Fruit fly (Drosophila melanogaster) whole organism, embryonic: ENCODE data around the gene 5-HT7.

Source experiments
- Bdp1 ChIP-seq: fragments of 200-800 bp; sonication (Bioruptor generic); optimal IDR thresholded peaks from 3 replicates; lab custom pipeline; 2016; ENCODE audit warnings: missing biosample characterization, missing genetic modification characterization
- CG10462 ChIP-seq: fragments of 200-800 bp; sonication (Bioruptor generic); optimal IDR thresholded peaks from 2 replicates; lab custom pipeline; 2016; ENCODE audit warnings: missing biosample characterization, missing genetic modification characterization
- CG11085 ChIP-seq: fragments of 200-800 bp; sonication (Bioruptor generic); IDR thresholded peaks from 2 replicates; pipeline ENCODE4 v1.3.6; 2022; ENCODE audit warnings: missing biosample characterization, missing genetic modification characterization
- CG11723 ChIP-seq: fragments of 200-800 bp; sonication (Bioruptor generic); optimal IDR thresholded peaks from 2 replicates; lab custom pipeline; 2017; ENCODE audit warnings: missing biosample characterization, mild to moderate bottlenecking, missing genetic modification characterization
- CG12299 ChIP-seq: fragments of 200-800 bp; sonication (Bioruptor generic); optimal IDR thresholded peaks from 2 replicates; lab custom pipeline; 2018; ENCODE audit warnings: missing biosample characterization, mild to moderate bottlenecking, missing genetic modification characterization
- CG12659 ChIP-seq: fragments of 200-800 bp; sonication (Bioruptor generic); optimal IDR thresholded peaks from 3 replicates; lab custom pipeline; 2017; ENCODE audit warnings: mild to moderate bottlenecking, missing biosample characterization, missing genetic modification reagents, missing genetic modification characterization
- CG12744 ChIP-seq: fragments of 200-800 bp; sonication (Bioruptor generic); optimal IDR thresholded peaks from 2 replicates; lab custom pipeline; 2016; ENCODE audit warnings: missing biosample characterization, missing genetic modification characterization
- CG14710 ChIP-seq: fragments of 200-800 bp; sonication (Bioruptor generic); optimal IDR thresholded peaks from 3 replicates; lab custom pipeline; 2019; ENCODE audit warnings: missing biosample characterization, mild to moderate bottlenecking, missing genetic modification characterization, moderate library complexity
- CG15011 ChIP-seq: fragments of 200-800 bp; sonication (Bioruptor generic); optimal IDR thresholded peaks from 3 replicates; lab custom pipeline; 2018; ENCODE audit warnings: missing biosample characterization, mild to moderate bottlenecking, missing genetic modification characterization
- CG16815 ChIP-seq: fragments of 200-800 bp; sonication (Bioruptor generic); optimal IDR thresholded peaks from 3 replicates; lab custom pipeline; 2017; ENCODE audit warnings: missing biosample characterization, mild to moderate bottlenecking, missing genetic modification characterization
- CG17385 ChIP-seq: fragments of 200-800 bp; sonication (Bioruptor generic); optimal IDR thresholded peaks from 3 replicates; lab custom pipeline; 2018; ENCODE audit warnings: missing biosample characterization, mild to moderate bottlenecking, missing genetic modification characterization
- CG2889 ChIP-seq: fragments of 200-800 bp; sonication (Bioruptor generic); IDR thresholded peaks from 3 replicates; pipeline ENCODE4 v1.3.6; 2022; ENCODE audit warnings: missing biosample characterization, missing genetic modification characterization
- CG31365 ChIP-seq: fragments of 200-800 bp; sonication (Bioruptor generic); optimal IDR thresholded peaks from 2 replicates; lab custom pipeline; 2018; ENCODE audit warnings: missing biosample characterization, mild to moderate bottlenecking, missing genetic modification characterization
- CG32532 ChIP-seq: fragments of 200-800 bp; sonication (Bioruptor generic); IDR thresholded peaks from 2 replicates; pipeline ENCODE4 v1.3.6; 2022; ENCODE audit warnings: missing biosample characterization, missing genetic modification characterization
- CG32767 ChIP-seq: fragments of 200-800 bp; sonication (Bioruptor generic); IDR thresholded peaks from 2 replicates; pipeline ENCODE4 v1.3.6; 2022; ENCODE audit warnings: missing biosample characterization, missing genetic modification characterization
- CG34376 ChIP-seq: fragments of 200-800 bp; sonication (Bioruptor generic); optimal IDR thresholded peaks from 2 replicates; lab custom pipeline; 2018; ENCODE audit warnings: missing biosample characterization, mild to moderate bottlenecking, missing genetic modification characterization
- CG42726 ChIP-seq: fragments of 200-800 bp; sonication (Bioruptor generic); IDR thresholded peaks from 2 replicates; pipeline ENCODE4 v1.3.6; 2022; ENCODE audit warnings: missing biosample characterization, missing genetic modification characterization; ENCODE audit not compliant: partially characterized antibody
- CG6254 ChIP-seq: fragments of 200-800 bp; sonication (Bioruptor generic); optimal IDR thresholded peaks from 3 replicates; lab custom pipeline; 2017; ENCODE audit warnings: mild to moderate bottlenecking, missing biosample characterization, missing genetic modification reagents, missing genetic modification characterization
- CG6854 ChIP-seq: fragments of 200-800 bp; sonication (Bioruptor generic); optimal IDR thresholded peaks from 3 replicates; lab custom pipeline; 2017; ENCODE audit warnings: missing biosample characterization, mild to moderate bottlenecking, missing genetic modification characterization
- CG8359 ChIP-seq: fragments of 200-800 bp; sonication (Bioruptor generic); optimal IDR thresholded peaks from 2 replicates; lab custom pipeline; 2017; ENCODE audit warnings: missing biosample characterization, mild to moderate bottlenecking, missing genetic modification characterization, borderline replicate concordance
- CG8944 ChIP-seq: fragments of 200-800 bp; sonication (Bioruptor generic); optimal IDR thresholded peaks from 3 replicates; lab custom pipeline; 2016; ENCODE audit warnings: missing biosample characterization, missing genetic modification characterization
- CG9215 ChIP-seq: fragments of 200-800 bp; sonication (Bioruptor generic); IDR thresholded peaks from 2 replicates; pipeline ENCODE4 v1.3.6; 2022; ENCODE audit warnings: missing biosample characterization, missing genetic modification characterization
- CTCF ChIP-seq: fragments of 200-800 bp; sonication (Bioruptor generic); optimal IDR thresholded peaks from 2 replicates; lab custom pipeline; 2017; ENCODE audit warnings: missing biosample characterization, mild to moderate bottlenecking, missing genetic modification characterization, moderate library complexity
- Dek ChIP-seq: fragments of 200-800 bp; sonication (Bioruptor generic); optimal IDR thresholded peaks from 3 replicates; lab custom pipeline; 2019; ENCODE audit warnings: missing biosample characterization, mild to moderate bottlenecking, missing genetic modification characterization, moderate library complexity
- HmgZ ChIP-seq: fragments of 200-800 bp; sonication (Bioruptor generic); optimal IDR thresholded peaks from 2 replicates; lab custom pipeline; 2018; ENCODE audit warnings: missing biosample characterization, mild to moderate bottlenecking, missing genetic modification characterization
- Hmx ChIP-seq: fragments of 200-800 bp; sonication (Bioruptor generic); optimal IDR thresholded peaks from 2 replicates; lab custom pipeline; 2016; ENCODE audit warnings: missing biosample characterization, missing genetic modification characterization
- Hr78 ChIP-seq, 2 experiments: fragments of 200-800 bp in 1 of 2; fragments of >200 bp in 1 of 2; sonication (Bioruptor generic) in 1 of 2; optimal IDR thresholded peaks; 2 replicates each; lab custom pipeline; 2017 to 2019; ENCODE audit warnings: missing biosample characterization in 2 of 2, missing genetic modification characterization in 2 of 2, mild to moderate bottlenecking in 1 of 2, moderate library complexity in 1 of 2
- Lhr ChIP-seq: fragments of 200-800 bp; sonication (Bioruptor generic); optimal IDR thresholded peaks from 3 replicates; lab custom pipeline; 2017; ENCODE audit warnings: mild to moderate bottlenecking, missing biosample characterization, missing genetic modification reagents, missing genetic modification characterization
- MBD-R2 ChIP-seq: fragments of 200-800 bp; sonication (Bioruptor generic); IDR thresholded peaks from 2 replicates; pipeline ENCODE4 v1.3.6; 2022; ENCODE audit warnings: missing biosample characterization, missing genetic modification characterization
- NC2α ChIP-seq: fragments of 200-800 bp; sonication (Bioruptor generic); optimal IDR thresholded peaks from 2 replicates; lab custom pipeline; 2016; ENCODE audit warnings: missing biosample characterization, missing genetic modification characterization
- NFAT ChIP-seq: fragments of 200-800 bp; sonication (Bioruptor generic); IDR thresholded peaks from 2 replicates; pipeline ENCODE4 v1.3.6; 2022; ENCODE audit warnings: missing biosample characterization, missing genetic modification characterization
- NfI ChIP-seq: fragments of 200-800 bp; sonication (Bioruptor generic); optimal IDR thresholded peaks from 3 replicates; lab custom pipeline; 2018; ENCODE audit warnings: missing biosample characterization, mild to moderate bottlenecking, missing genetic modification characterization, moderate library complexity
- Optix ChIP-seq: fragments of 200-800 bp; sonication (Bioruptor generic); IDR thresholded peaks from 3 replicates; pipeline ENCODE4 v1.3.6; 2022; ENCODE audit warnings: missing biosample characterization, missing genetic modification characterization
- Ravus ChIP-seq: fragments of 200-800 bp; sonication (Bioruptor generic); IDR thresholded peaks from 2 replicates; pipeline ENCODE4 v1.3.6; 2022; ENCODE audit warnings: missing biosample characterization, missing genetic modification characterization
- Sin3A ChIP-seq: fragments of >200 bp; optimal IDR thresholded peaks from 2 replicates; lab custom pipeline; 2018
- br ChIP-seq: fragments of >200 bp; optimal IDR thresholded peaks from 2 replicates; lab custom pipeline; 2017
- cad ChIP-seq: fragments of >200 bp; optimal IDR thresholded peaks from 2 replicates; lab custom pipeline; 2017; ENCODE audit warnings: missing biosample characterization, missing genetic modification characterization
- corto ChIP-seq: fragments of 200-800 bp; sonication (Bioruptor generic); optimal IDR thresholded peaks from 2 replicates; lab custom pipeline; 2016; ENCODE audit warnings: missing biosample characterization, mild to moderate bottlenecking, missing genetic modification characterization, moderate library complexity
- da ChIP-seq: fragments of 200-800 bp; sonication (Bioruptor generic); optimal IDR thresholded peaks from 2 replicates; lab custom pipeline; 2016; ENCODE audit warnings: missing biosample characterization, missing genetic modification characterization
- dmrt11E ChIP-seq: fragments of 200-800 bp; sonication (Bioruptor generic); optimal IDR thresholded peaks from 3 replicates; lab custom pipeline; 2018; ENCODE audit warnings: missing biosample characterization, mild to moderate bottlenecking, missing genetic modification characterization, moderate library complexity
- en ChIP-seq: fragments of 200-800 bp; sonication (Bioruptor generic); optimal IDR thresholded peaks from 2 replicates; lab custom pipeline; 2016; ENCODE audit warnings: missing biosample characterization, missing genetic modification characterization
- fd96Cb ChIP-seq: fragments of 200-800 bp; sonication (Bioruptor generic); optimal IDR thresholded peaks from 2 replicates; lab custom pipeline; 2018; ENCODE audit warnings: missing biosample characterization, mild to moderate bottlenecking, missing genetic modification characterization, moderate library complexity
- gem ChIP-seq: fragments of 200-800 bp; sonication (Bioruptor generic); optimal IDR thresholded peaks from 2 replicates; lab custom pipeline; 2019; ENCODE audit warnings: missing biosample characterization, mild to moderate bottlenecking, missing genetic modification characterization, moderate library complexity
- inv ChIP-seq: fragments of 200-800 bp; sonication (Bioruptor generic); IDR thresholded peaks from 2 replicates; pipeline ENCODE4 v1.3.6; 2022; ENCODE audit warnings: missing biosample characterization, missing genetic modification characterization; ENCODE audit not compliant: partially characterized antibody
- knrl ChIP-seq: fragments of 200-800 bp; sonication (Bioruptor generic); IDR thresholded peaks from 3 replicates; pipeline ENCODE4 v1.3.6; 2022; ENCODE audit warnings: missing biosample characterization, missing genetic modification characterization; ENCODE audit not compliant: partially characterized antibody
- pan ChIP-seq, 4 experiments: fragments of >200 bp in 3 of 4; fragments of 200-800 bp in 1 of 4; sonication (Bioruptor generic) in 1 of 4; optimal IDR thresholded peaks in 3 of 4; IDR thresholded peaks in 1 of 4; 2 replicates each; pipeline versions ENCODE4 v1.3.6 to Lab custom; 2017 to 2022; ENCODE audit warnings: missing biosample characterization in 2 of 4, missing genetic modification characterization in 2 of 4, mixed read lengths in 1 of 4
- pfk ChIP-seq: fragments of 200-800 bp; sonication (Bioruptor generic); optimal IDR thresholded peaks from 2 replicates; lab custom pipeline; 2018; ENCODE audit warnings: missing biosample characterization, mild to moderate bottlenecking, missing genetic modification characterization, moderate library complexity
- phol ChIP-seq: fragments of 200-800 bp; sonication (Bioruptor generic); optimal IDR thresholded peaks from 3 replicates; lab custom pipeline; 2018; ENCODE audit warnings: missing biosample characterization, mild to moderate bottlenecking, missing genetic modification characterization, moderate library complexity
- pros ChIP-seq: fragments of 200-800 bp; sonication (Bioruptor generic); optimal IDR thresholded peaks from 3 replicates; lab custom pipeline; 2019; ENCODE audit warnings: missing biosample characterization, mild to moderate bottlenecking, missing genetic modification characterization, moderate library complexity
- tin ChIP-seq: fragments of 200-800 bp; sonication (Bioruptor generic); optimal IDR thresholded peaks from 3 replicates; lab custom pipeline; 2016; ENCODE audit warnings: missing biosample characterization, missing genetic modification characterization

The 5-HT7 gene

DNA sequence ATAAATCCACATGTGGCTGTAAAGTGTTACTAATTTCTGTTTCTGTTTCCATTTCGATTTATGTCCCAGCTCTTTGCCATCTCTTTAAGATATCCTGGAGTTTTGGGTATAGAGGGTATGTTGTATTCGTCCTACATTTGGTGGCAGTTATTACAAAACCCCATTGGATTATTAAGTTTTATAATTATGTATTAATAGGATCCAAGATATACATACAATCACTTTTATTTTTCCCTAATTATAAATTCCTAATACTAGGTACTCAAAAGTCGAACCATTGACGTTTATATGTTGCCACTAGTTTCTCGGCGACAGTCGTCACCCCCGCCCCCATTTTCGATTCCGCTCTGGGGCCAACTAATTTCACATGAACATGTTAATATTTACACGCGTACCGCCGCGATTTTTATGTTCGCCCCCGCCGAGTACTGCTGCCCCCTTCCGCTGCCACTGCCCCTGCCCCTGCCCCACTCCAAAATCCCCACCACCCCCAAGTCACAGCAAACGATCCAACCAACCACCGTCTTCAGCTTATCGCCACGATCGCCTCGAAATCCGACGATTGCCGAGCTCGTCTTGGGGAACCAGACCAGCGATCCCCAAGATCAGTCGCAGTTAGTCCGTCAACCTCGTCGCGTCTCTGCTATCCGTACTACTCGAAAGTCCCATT is 48.1 kb upstream of the 5-HT7 start, which contains the start of gene Sox100B (continued):
- TF ChIP-seq phol (peak; percentile 83), NfI (peak; percentile 10), gem (tag; lab: Kevin White, UChicago) (peak; percentile 86), Ravus (GFP tag; lab: Robert Waterston, UW) (no peak), knrl (no peak), NFAT (no peak), pros (GFP tag; lab: Kevin White, UChicago) (peak; percentile 16), CG34376 (GFP tag; lab: Kevin White, UChicago) (no peak), Hmx (no peak), corto (no peak), fd96Cb (tag; lab: Kevin White, UChicago) (peak; percentile 78), pfk (no peak), Sin3A (lab: Kevin White, UChicago) (no peak), HmgZ (tag; lab: Kevin White, UChicago) (no peak), CG17385 (GFP tag; lab: Kevin White, UChicago) (peak; percentile 36), CG12744 (no peak), Optix (peak; percentile 49; the same call in 2 of the 3 replicates), CG9215 (peak; percentile 30; the same call in 1 of the 2 replicates), da (no peak), CG31365 (tag; lab: Kevin White, UChicago) (no peak), Hr78 (GFP tag; optimal IDR thresholded peaks at IDR 0.05; lab: Kevin White, UChicago) (peak in 1 of 2 experiments; percentile 28), CG16815 (GFP tag; lab: Kevin White, UChicago) (peak; percentile 76), pan (optimal IDR thresholded peaks at IDR 0.05; lab: Kevin White, UChicago) (peak in 1 of 2 experiments; percentile 32), pan (GFP tag; optimal IDR thresholded peaks at IDR 0.05 in 1 of 2, IDR thresholded peaks at IDR 0.05 in 1 of 2) (peak; percentile 42 to 71), CG12659 (GFP tag; lab: Kevin White, UChicago) (peak; percentile 33), en (GFP tag; lab: Kevin White, UChicago) (no peak), NC2α (GFP tag; lab: Kevin White, UChicago) (no peak), CG14710 (peak; percentile 84), CG10462 (GFP tag; lab: Kevin White, UChicago) (peak; percentile 26), inv (GFP tag; lab: Robert Waterston, UW) (no peak), CG11723 (peak; percentile 23), CG32767 (GFP tag; lab: Robert Waterston, UW) (no peak), CG2889 (GFP tag; lab: Robert Waterston, UW) (no peak), CG8359 (GFP tag; lab: Kevin White, UChicago) (peak; percentile 23), tin (GFP tag; lab: Kevin White, UChicago) (peak; percentile 63), CG32532 (GFP tag; lab: Robert Waterston, UW) (peak; percentile 29; the same call in 1 of the 2 replicates), CG11085 (0 out of 2 replicates have a peak, but pooled peaks have one; percentile 37), br (lab: Kevin White, UChicago) (no peak), Bdp1 (GFP tag; lab: Kevin White, UChicago) (no peak), CTCF (GFP tag; lab: Kevin White, UChicago) (no peak), CG8944 (GFP tag; lab: Kevin White, UChicago) (no peak), CG15011 (GFP tag; lab: Kevin White, UChicago) (peak; percentile 2), Lhr (GFP tag; lab: Kevin White, UChicago) (peak; percentile 29), MBD-R2 (GFP tag; lab: Robert Waterston, UW) (no peak), CG42726 (GFP tag; lab: Robert Waterston, UW) (no peak), CG12299 (tag; lab: Kevin White, UChicago) (no peak), dmrt11E (tag; lab: Kevin White, UChicago) (peak; percentile 95), CG6254 (peak; percentile 56), Dek (tag; lab: Kevin White, UChicago) (peak; percentile 13), CG6854 (no peak), cad (GFP tag; lab: Kevin White, UChicago) (no peak)
